Worm (Caenorhabditis elegans): ENCODE measurements around the gene Y71H2B.4.

DNA sequence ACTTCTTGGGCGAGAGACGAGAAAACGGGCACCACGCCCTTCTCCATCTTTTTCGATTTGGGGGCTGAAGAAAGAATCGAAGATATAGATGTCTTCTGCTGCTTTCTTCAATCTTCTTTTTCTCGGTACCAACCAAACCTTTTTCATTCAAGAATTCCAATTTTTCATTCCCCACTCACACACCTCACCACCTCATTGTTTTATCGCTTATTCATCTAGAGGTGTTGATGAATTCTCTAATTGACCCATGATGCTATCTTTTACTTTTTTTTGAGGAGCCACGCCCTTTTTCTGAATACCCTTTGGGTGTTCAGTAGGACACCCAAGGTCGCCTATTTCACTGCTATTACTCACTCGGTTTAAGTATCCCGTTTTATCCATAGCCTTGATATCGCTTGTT is 32.8 kb downstream of the Y71H2B.4 start:
- no peak for TF ChIP-seq unc-30 (tag; optimal IDR thresholded peaks at IDR 0.05)
- no peak for TF ChIP-seq zag-1 (tag; optimal IDR thresholded peaks at IDR 0.05)
- no peak for TF ChIP-seq lin-13 (GFP tag; optimal IDR thresholded peaks at IDR 0.05)
- TF ChIP-seq blmp-1 (tag; optimal IDR thresholded peaks at IDR 0.05) = peak; percentile 47
- no peak for TF ChIP-seq nhr-237 (tag; optimal IDR thresholded peaks at IDR 0.05)
- TF ChIP-seq mef-2 (tag; optimal IDR thresholded peaks at IDR 0.05) = no peak
- no peak for TF ChIP-seq skn-1 (tag; optimal IDR thresholded peaks at IDR 0.05)
- no peak for TF ChIP-seq aha-1 (tag; optimal IDR thresholded peaks at IDR 0.05)
- TF ChIP-seq dpl-1 (GFP tag; optimal IDR thresholded peaks at IDR 0.05) = no peak
- TF ChIP-seq snpc-4 (tag; optimal IDR thresholded peaks at IDR 0.05) = no peak
- no peak for TF ChIP-seq unc-62 (GFP tag; optimal IDR thresholded peaks at IDR 0.05)
- no peak for TF ChIP-seq efl-1 (optimal IDR thresholded peaks at IDR 0.05)
- TF ChIP-seq efl-1 (GFP tag; optimal IDR thresholded peaks at IDR 0.05 in 1 of 2) = no peak
- no peak for TF ChIP-seq ces-1 (GFP tag; optimal IDR thresholded peaks at IDR 0.05)

Measured in whole organism, L1 larva.